Fruit fly (Drosophila melanogaster): ENCODE results near the gene emb.

The emb gene

dm6 chr2L:8437176-8437575, 33.8 kb downstream of the emb start, which contains the start of the genes D12 and Chrac-14 (continued):
- TF ChIP-seq tll (GFP tag; optimal IDR thresholded peaks at IDR 0.05): no peak
- peak; percentile 8 for TF ChIP-seq psq (GFP tag; optimal IDR thresholded peaks at IDR 0.05)
- TF ChIP-seq dm (GFP tag; optimal IDR thresholded peaks at IDR 0.05): peak; percentile 24
- peak; percentile 42; the same call in 1 of the 3 replicates for TF ChIP-seq zfh1 (GFP tag; IDR thresholded peaks at IDR 0.05)
- peak; percentile 18 for TF ChIP-seq HmgZ (tag; optimal IDR thresholded peaks at IDR 0.05)
- peak; percentile 12 for TF ChIP-seq Ets97D (GFP tag; optimal IDR thresholded peaks at IDR 0.05)
- TF ChIP-seq kni (GFP tag; optimal IDR thresholded peaks at IDR 0.05): no peak
- peak; percentile 0 for TF ChIP-seq CG4282 (GFP tag; optimal IDR thresholded peaks at IDR 0.05)
- TF ChIP-seq pan (optimal IDR thresholded peaks at IDR 0.05): no peak
- TF ChIP-seq pan (GFP tag; optimal IDR thresholded peaks at IDR 0.05 in 1 of 2, IDR thresholded peaks at IDR 0.05 in 1 of 2): no peak
- TF ChIP-seq amos (GFP tag; IDR thresholded peaks at IDR 0.05; ENCODE audit: partially characterized antibody): peak; percentile 30; the same call in 1 of the 2 replicates
- TF ChIP-seq CG33213 (GFP tag; optimal IDR thresholded peaks at IDR 0.05): no peak
- TF ChIP-seq HLH3B (GFP tag; IDR thresholded peaks at IDR 0.05): no peak
- TF ChIP-seq Sry-δ (GFP tag; optimal IDR thresholded peaks at IDR 0.05): peak; percentile 22
- peak; percentile 56 for TF ChIP-seq Antp (GFP tag; optimal IDR thresholded peaks at IDR 0.05)
- 0 out of 2 replicates have a peak, but pooled peaks have one; percentile 17 for TF ChIP-seq vvl (GFP tag; IDR thresholded peaks at IDR 0.05)
- TF ChIP-seq Lhr (GFP tag; optimal IDR thresholded peaks at IDR 0.05): no peak
- no peak for TF ChIP-seq CG4424 (GFP tag; optimal IDR thresholded peaks at IDR 0.05)
- peak; percentile 16 for TF ChIP-seq Bdp1 (GFP tag; optimal IDR thresholded peaks at IDR 0.05)
- no peak for TF ChIP-seq CG7745 (tag; optimal IDR thresholded peaks at IDR 0.05)
- peak; percentile 42 for TF ChIP-seq CG15514 (GFP tag; optimal IDR thresholded peaks at IDR 0.05)
- no peak for TF ChIP-seq CG42726 (GFP tag; IDR thresholded peaks at IDR 0.05; ENCODE audit: partially characterized antibody)
- no peak for TF ChIP-seq CG5953 (GFP tag; IDR thresholded peaks at IDR 0.05)
- no peak for TF ChIP-seq CG3281 (GFP tag; optimal IDR thresholded peaks at IDR 0.05)
- TF ChIP-seq Dref (GFP tag; IDR thresholded peaks at IDR 0.05): 0 out of 2 replicates have a peak, but pooled peaks have one; percentile 15
- TF ChIP-seq E2f1 (GFP tag; IDR thresholded peaks at IDR 0.05): peak; percentile 37; the same call in 1 of the 2 replicates
- no peak for TF ChIP-seq Pdp1 (GFP tag; optimal IDR thresholded peaks at IDR 0.05)
- no peak for TF ChIP-seq Ada2b (GFP tag; IDR thresholded peaks at IDR 0.05)
- peak; percentile 69; the same call in 1 of the 2 replicates for TF ChIP-seq sob (GFP tag; IDR thresholded peaks at IDR 0.05)
- no peak for TF ChIP-seq CG14050 (GFP tag; IDR thresholded peaks at IDR 0.05)
- peak; percentile 45 for TF ChIP-seq YL-1 (GFP tag; optimal IDR thresholded peaks at IDR 0.05)
- 0 out of 2 replicates have a peak, but pooled peaks have one; percentile 2 for TF ChIP-seq Rx (GFP tag; IDR thresholded peaks at IDR 0.05)
- TF ChIP-seq CG1529 (GFP tag; optimal IDR thresholded peaks at IDR 0.05): no peak
- TF ChIP-seq Trl (optimal IDR thresholded peaks at IDR 0.05): no peak
- TF ChIP-seq Trl (GFP tag; optimal IDR thresholded peaks at IDR 0.05): no peak
- TF ChIP-seq CG12942 (GFP tag; optimal IDR thresholded peaks at IDR 0.05): no peak
- no peak for TF ChIP-seq fd102C (GFP tag; optimal IDR thresholded peaks at IDR 0.05)
- TF ChIP-seq br (optimal IDR thresholded peaks at IDR 0.05): no peak
- peak; percentile 93 for TF ChIP-seq CG10267 (tag; optimal IDR thresholded peaks at IDR 0.05)
- TF ChIP-seq CG6683 (GFP tag; optimal IDR thresholded peaks at IDR 0.05): no peak
- peak; percentile 32 for TF ChIP-seq maf-S (GFP tag; optimal IDR thresholded peaks at IDR 0.05)
- peak; percentile 64; the same call in 1 of the 3 replicates for TF ChIP-seq ci (GFP tag; IDR thresholded peaks at IDR 0.05)
- TF ChIP-seq Vsx1 (GFP tag; optimal IDR thresholded peaks at IDR 0.05): no peak
